Worm (Caenorhabditis elegans): ENCODE measurements around the gene M163.7.

The M163.7 gene

ce11 chrX:14473740-14474139 lies 9.1 kb downstream of the M163.7 start, which contains the start of gene M163.5:
Gene M163.5 (plus strand): TSS chrX:14474040.
- TF ChIP-seq elt-3 (tag; optimal IDR thresholded peaks at IDR 0.05), result no peak
- no peak for TF ChIP-seq lin-13 (GFP tag; optimal IDR thresholded peaks at IDR 0.05)
- no peak for TF ChIP-seq unc-62 (GFP tag; optimal IDR thresholded peaks at IDR 0.05)
- TF ChIP-seq fos-1 (tag; optimal IDR thresholded peaks at IDR 0.05), result no peak

DNA sequence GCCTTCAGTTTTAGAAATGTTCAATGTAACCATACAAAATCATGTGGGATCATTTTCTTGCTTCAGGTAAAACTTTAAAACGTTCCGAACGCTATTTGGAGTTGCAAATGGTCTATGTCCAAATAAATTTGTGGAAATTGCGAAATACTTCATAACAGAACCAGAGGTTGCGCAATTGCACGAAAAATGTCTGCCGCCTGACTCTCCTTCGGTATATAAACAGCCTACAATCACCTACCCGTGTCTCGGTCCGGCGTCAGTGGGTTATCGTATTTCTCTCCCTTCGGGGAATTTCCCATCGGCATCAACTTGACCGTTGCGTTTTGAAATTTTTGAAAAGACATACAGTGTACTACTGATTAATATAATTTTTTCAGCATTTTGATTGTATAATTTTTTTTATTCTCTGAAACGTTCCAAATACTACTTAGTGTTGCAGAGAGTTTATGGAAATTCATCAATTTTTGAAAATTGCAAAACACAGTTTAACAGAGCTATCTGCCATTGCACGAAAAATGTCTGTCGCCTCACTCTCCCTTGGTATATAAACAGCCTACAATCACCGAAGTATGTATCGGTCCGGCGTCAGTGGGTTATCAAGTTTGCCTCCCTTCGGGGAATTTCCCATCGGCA lies 12.1 kb downstream of the M163.7 start:
- no peak for TF ChIP-seq ceh-82 (tag; optimal IDR thresholded peaks at IDR 0.05)
- TF ChIP-seq ztf-4 (tag; optimal IDR thresholded peaks at IDR 0.05), result no peak
- no peak for TF ChIP-seq unc-62 (GFP tag; optimal IDR thresholded peaks at IDR 0.05)
- TF ChIP-seq ama-1 (optimal IDR thresholded peaks at IDR 0.05), result no peak
- peak; percentile 31 for TF ChIP-seq lin-13 (GFP tag; optimal IDR thresholded peaks at IDR 0.05)
- no peak for TF ChIP-seq peb-1 (tag; optimal IDR thresholded peaks at IDR 0.05)
- TF ChIP-seq fos-1 (tag; optimal IDR thresholded peaks at IDR 0.05), result peak; percentile 26
- no peak for TF ChIP-seq lin-11 (tag; optimal IDR thresholded peaks at IDR 0.05)
- TF ChIP-seq lsy-2 (tag; optimal IDR thresholded peaks at IDR 0.05), result peak in 1 of 2 experiments; percentile 31
- no peak for TF ChIP-seq mbf-1 (tag; optimal IDR thresholded peaks at IDR 0.05)
- TF ChIP-seq elt-3 (tag; optimal IDR thresholded peaks at IDR 0.05), result no peak
- TF ChIP-seq Y55F3AM.14 (GFP tag; optimal IDR thresholded peaks at IDR 0.05), result no peak
- no peak for TF ChIP-seq nhr-23 (tag; optimal IDR thresholded peaks at IDR 0.05)
- no peak for TF ChIP-seq unc-55 (GFP tag; optimal IDR thresholded peaks at IDR 0.05)
- no peak for TF ChIP-seq nhr-25 (tag; optimal IDR thresholded peaks at IDR 0.05)
- TF ChIP-seq mab-5 (tag; optimal IDR thresholded peaks at IDR 0.05), result no peak
- TF ChIP-seq nhr-12 (tag; optimal IDR thresholded peaks at IDR 0.05), result no peak
- TF ChIP-seq ceh-16 (tag; optimal IDR thresholded peaks at IDR 0.05), result no peak
- no peak for TF ChIP-seq ztf-1 (GFP tag; conservative IDR thresholded peaks at IDR 0.05)
- TF ChIP-seq mdl-1 (tag; optimal IDR thresholded peaks at IDR 0.05), result no peak
- TF ChIP-seq R02D3.7 (tag; optimal IDR thresholded peaks at IDR 0.05), result no peak
- no peak for TF ChIP-seq nhr-11 (tag; optimal IDR thresholded peaks at IDR 0.05)
- TF ChIP-seq blmp-1 (tag; optimal IDR thresholded peaks at IDR 0.05; ENCODE audit: insufficient read depth), result no peak
- no peak for TF ChIP-seq nhr-6 (tag; optimal IDR thresholded peaks at IDR 0.05)
- no peak for TF ChIP-seq nhr-77 (tag; optimal IDR thresholded peaks at IDR 0.05)
- no peak for TF ChIP-seq alr-1 (tag; optimal IDR thresholded peaks at IDR 0.05)
- TF ChIP-seq sma-3 (GFP tag; optimal IDR thresholded peaks at IDR 0.05), result peak; percentile 89
- no peak for TF ChIP-seq elt-1 (tag; optimal IDR thresholded peaks at IDR 0.05)
- peak; percentile 37 for TF ChIP-seq crh-2 (tag; optimal IDR thresholded peaks at IDR 0.05)
- no peak for TF ChIP-seq C34F6.9 (tag; optimal IDR thresholded peaks at IDR 0.05)
- TF ChIP-seq nhr-129 (tag; optimal IDR thresholded peaks at IDR 0.05), result peak; percentile 100
- TF ChIP-seq ztf-11 (tag; optimal IDR thresholded peaks at IDR 0.05), result no peak
- peak; percentile 98 for TF ChIP-seq snpc-4 (tag; optimal IDR thresholded peaks at IDR 0.05)
- TF ChIP-seq nhr-21 (tag; optimal IDR thresholded peaks at IDR 0.05), result peak; percentile 53
- no peak for TF ChIP-seq lin-39 (tag; optimal IDR thresholded peaks at IDR 0.05)
- no peak for TF ChIP-seq unc-39 (tag; optimal IDR thresholded peaks at IDR 0.05)
- TF ChIP-seq aly-2 (tag; optimal IDR thresholded peaks at IDR 0.05), result no peak
- peak; percentile 59 for TF ChIP-seq gmeb-1 (tag; optimal IDR thresholded peaks at IDR 0.05)
- TF ChIP-seq zag-1 (tag; optimal IDR thresholded peaks at IDR 0.05), result no peak
- TF ChIP-seq F13H6.1 (tag; optimal IDR thresholded peaks at IDR 0.05), result peak; percentile 40
- no peak for TF ChIP-seq skn-1 (tag; optimal IDR thresholded peaks at IDR 0.05)
- no peak for TF ChIP-seq sem-4 (tag; optimal IDR thresholded peaks at IDR 0.05)
- no peak for TF ChIP-seq nhr-237 (tag; optimal IDR thresholded peaks at IDR 0.05)
- peak; percentile 75 for TF ChIP-seq sma-9 (GFP tag; optimal IDR thresholded peaks at IDR 0.05)
- TF ChIP-seq sma-9 (tag; optimal IDR thresholded peaks at IDR 0.05), result no peak
- no peak for TF ChIP-seq dmd-4 (tag; optimal IDR thresholded peaks at IDR 0.05)
- TF ChIP-seq egl-27 (tag; optimal IDR thresholded peaks at IDR 0.05), result peak; percentile 26
- peak; percentile 41 for TF ChIP-seq nhr-10 (tag; optimal IDR thresholded peaks at IDR 0.05)
- TF ChIP-seq ZK546.5 (tag; optimal IDR thresholded peaks at IDR 0.05), result no peak

All from whole organism, L2 larva.